Fruit fly (Drosophila melanogaster) whole organism, embryonic: ENCODE results near the gene Bdp1.

Experiments used
- Atf6 ChIP-seq: fragments of 200-800 bp; sonication (Bioruptor generic); IDR thresholded peaks from 2 replicates; pipeline ENCODE4 v1.3.6; 2022; ENCODE audit warnings: missing biosample characterization, missing genetic modification characterization
- Awh ChIP-seq: fragments of 200-800 bp; sonication (Bioruptor generic); IDR thresholded peaks from 2 replicates; pipeline ENCODE4, ENCODE4 v1.3.6; 2022; ENCODE audit warnings: missing biosample characterization, missing genetic modification characterization
- CG10366 ChIP-seq: fragments of 200-800 bp; sonication (Bioruptor generic); IDR thresholded peaks from 2 replicates; pipeline ENCODE4 v1.3.6; 2022; ENCODE audit warnings: missing biosample characterization, missing genetic modification characterization
- CG10431 ChIP-seq: fragments of 200-800 bp; sonication (Bioruptor generic); optimal IDR thresholded peaks from 3 replicates; lab custom pipeline; 2018; ENCODE audit warnings: missing biosample characterization, mild to moderate bottlenecking, missing genetic modification characterization
- CG11093 ChIP-seq: fragments of 200-800 bp; sonication (Bioruptor generic); IDR thresholded peaks from 3 replicates; pipeline ENCODE4 v1.3.6; 2022; ENCODE audit warnings: missing biosample characterization, missing genetic modification characterization
- CG11456 ChIP-seq: fragments of 200-800 bp; sonication (Bioruptor generic); IDR thresholded peaks from 3 replicates; pipeline ENCODE4 v1.3.6; 2022; ENCODE audit warnings: missing biosample characterization, missing genetic modification characterization
- CG11560 ChIP-seq: fragments of 200-800 bp; sonication (Bioruptor generic); IDR thresholded peaks from 3 replicates; pipeline ENCODE4 v1.3.6; 2022; ENCODE audit warnings: missing biosample characterization, missing genetic modification characterization
- CG12071 ChIP-seq: fragments of 200-800 bp; sonication (Bioruptor generic); optimal IDR thresholded peaks from 3 replicates; lab custom pipeline; 2018; ENCODE audit warnings: missing biosample characterization, mild to moderate bottlenecking, missing genetic modification characterization
- CG12391 ChIP-seq: fragments of 200-800 bp; sonication (Bioruptor generic); optimal IDR thresholded peaks from 3 replicates; lab custom pipeline; 2018; ENCODE audit warnings: missing biosample characterization, mild to moderate bottlenecking, missing genetic modification characterization, moderate library complexity
- CG13624 ChIP-seq: fragments of 200-800 bp; sonication (Bioruptor generic); optimal IDR thresholded peaks from 2 replicates; lab custom pipeline; 2016; ENCODE audit warnings: missing biosample characterization, missing genetic modification characterization
- CG13775 ChIP-seq: fragments of 200-800 bp; sonication (Bioruptor generic); optimal IDR thresholded peaks from 3 replicates; lab custom pipeline; 2017; ENCODE audit warnings: missing biosample characterization, mild to moderate bottlenecking, missing genetic modification characterization
- CG14014 ChIP-seq: fragments of 200-800 bp; sonication (Bioruptor generic); IDR thresholded peaks from 2 replicates; pipeline ENCODE4 v1.3.6; 2022; ENCODE audit warnings: missing biosample characterization, missing genetic modification characterization
- CG15073 ChIP-seq: fragments of 200-800 bp; sonication (Bioruptor generic); optimal IDR thresholded peaks from 2 replicates; lab custom pipeline; 2016; ENCODE audit warnings: missing biosample characterization, missing genetic modification characterization
- CG15601 ChIP-seq: fragments of 200-800 bp; sonication (Bioruptor generic); optimal IDR thresholded peaks from 3 replicates; lab custom pipeline; 2019; ENCODE audit warnings: missing biosample characterization, mild to moderate bottlenecking, missing genetic modification characterization, moderate library complexity
- CG15696 ChIP-seq: fragments of 200-800 bp; sonication (Bioruptor generic); optimal IDR thresholded peaks from 2 replicates; lab custom pipeline; 2019; ENCODE audit warnings: missing biosample characterization, mild to moderate bottlenecking, missing genetic modification characterization, moderate library complexity
- CG1602 ChIP-seq: fragments of 200-800 bp; sonication (Bioruptor generic); optimal IDR thresholded peaks from 3 replicates; lab custom pipeline; 2016; ENCODE audit warnings: missing biosample characterization, missing genetic modification characterization
- CG1603 ChIP-seq: fragments of 200-800 bp; sonication (Bioruptor generic); optimal IDR thresholded peaks from 2 replicates; lab custom pipeline; 2019; ENCODE audit warnings: missing biosample characterization, mild to moderate bottlenecking, missing genetic modification characterization, moderate library complexity
- CG17359 ChIP-seq: fragments of 200-800 bp; sonication (Bioruptor generic); optimal IDR thresholded peaks from 3 replicates; lab custom pipeline; 2018; ENCODE audit warnings: missing biosample characterization, mild to moderate bottlenecking, missing genetic modification characterization, moderate library complexity
- CG18011 ChIP-seq: fragments of 200-800 bp; sonication (Bioruptor generic); optimal IDR thresholded peaks from 2 replicates; lab custom pipeline; 2017; ENCODE audit warnings: missing biosample characterization, missing genetic modification characterization, mild to moderate bottlenecking, moderate library complexity, missing genotype
- CG3995 ChIP-seq: fragments of 200-800 bp; sonication (Bioruptor generic); optimal IDR thresholded peaks from 3 replicates; lab custom pipeline; 2016; ENCODE audit warnings: missing biosample characterization, missing genetic modification characterization
- CG4730 ChIP-seq: fragments of 200-800 bp; sonication (Bioruptor generic); IDR thresholded peaks from 2 replicates; pipeline ENCODE4 v1.3.6; 2022; ENCODE audit warnings: missing biosample characterization, missing genetic modification characterization
- CG6791 ChIP-seq: fragments of 200-800 bp; sonication (Bioruptor generic); IDR thresholded peaks from 3 replicates; pipeline ENCODE4 v1.3.6; 2022; ENCODE audit warnings: missing biosample characterization, missing genetic modification characterization; ENCODE audit not compliant: partially characterized antibody
- CG7928 ChIP-seq: fragments of 200-800 bp; sonication (Bioruptor generic); optimal IDR thresholded peaks from 2 replicates; lab custom pipeline; 2017; ENCODE audit warnings: missing biosample characterization, mild to moderate bottlenecking, missing genetic modification characterization
- CG9727 ChIP-seq: fragments of 200-800 bp; sonication (Bioruptor generic); optimal IDR thresholded peaks from 3 replicates; lab custom pipeline; 2017; ENCODE audit warnings: missing biosample characterization, mild to moderate bottlenecking, missing genetic modification characterization
- Camta ChIP-seq: fragments of 200-800 bp; sonication (Bioruptor generic); optimal IDR thresholded peaks from 2 replicates; lab custom pipeline; 2016; ENCODE audit warnings: missing biosample characterization, missing genetic modification characterization
- Chrac-16 ChIP-seq: fragments of 200-800 bp; sonication (Bioruptor generic); optimal IDR thresholded peaks from 3 replicates; lab custom pipeline; 2016; ENCODE audit warnings: missing biosample characterization, missing genetic modification characterization
- CoRest ChIP-seq: fragments of 200-800 bp; sonication (Bioruptor generic); optimal IDR thresholded peaks from 3 replicates; lab custom pipeline; 2018; ENCODE audit warnings: missing biosample characterization, mild to moderate bottlenecking, missing genetic modification characterization, moderate library complexity
- Dll ChIP-seq: fragments of 200-800 bp; sonication (Bioruptor generic); IDR thresholded peaks from 4 replicates; pipeline ENCODE4 v1.3.6; 2022; ENCODE audit warnings: missing biosample characterization, missing genetic modification characterization; ENCODE audit not compliant: partially characterized antibody
- Fer2 ChIP-seq: fragments of 200-800 bp; sonication (Bioruptor generic); optimal IDR thresholded peaks from 2 replicates; lab custom pipeline; 2018; ENCODE audit warnings: missing biosample characterization, mild to moderate bottlenecking, missing genetic modification characterization, moderate library complexity
- HLH3B ChIP-seq: fragments of 200-800 bp; sonication (Bioruptor generic); IDR thresholded peaks from 2 replicates; pipeline ENCODE4 v1.3.6; 2022; ENCODE audit warnings: missing biosample characterization, missing genetic modification characterization
- Hr3 ChIP-seq: fragments of 200-800 bp; sonication (Bioruptor generic); optimal IDR thresholded peaks from 3 replicates; lab custom pipeline; 2016; ENCODE audit warnings: missing biosample characterization, missing genetic modification characterization
- Hr39 ChIP-seq: fragments of >200 bp; optimal IDR thresholded peaks from 2 replicates; lab custom pipeline; 2017
- Hsf ChIP-seq: fragments of 200-800 bp; sonication (Bioruptor generic); optimal IDR thresholded peaks from 3 replicates; lab custom pipeline; 2016; ENCODE audit warnings: missing biosample characterization, missing genetic modification characterization
- Med ChIP-seq: fragments of 200-800 bp; sonication (Bioruptor generic); peaks from one replicate; lab custom pipeline; 2016; ENCODE audit warnings: missing biosample characterization, missing genetic modification characterization, mild to moderate bottlenecking, inconsistent platforms, moderate library complexity
- Ravus ChIP-seq: fragments of 200-800 bp; sonication (Bioruptor generic); IDR thresholded peaks from 2 replicates; pipeline ENCODE4 v1.3.6; 2022; ENCODE audit warnings: missing biosample characterization, missing genetic modification characterization
- Spps ChIP-seq: fragments of 200-800 bp; sonication (Bioruptor generic); optimal IDR thresholded peaks from 2 replicates; lab custom pipeline; 2018; ENCODE audit warnings: missing biosample characterization, mild to moderate bottlenecking, missing genetic modification characterization
- Usf ChIP-seq: fragments of 200-800 bp; sonication (Bioruptor generic); optimal IDR thresholded peaks from 2 replicates; lab custom pipeline; 2017; ENCODE audit warnings: missing genotype, missing biosample characterization, missing genetic modification characterization
- al ChIP-seq: fragments of 200-800 bp; sonication (Bioruptor generic); IDR thresholded peaks from 2 replicates; pipeline ENCODE4 v1.3.6; 2022; ENCODE audit warnings: missing biosample characterization, missing genetic modification characterization
- chif ChIP-seq, 2 experiments: fragments of 200-800 bp; sonication (Bioruptor generic); optimal IDR thresholded peaks; 3 replicates each; lab custom pipeline; 2016; ENCODE audit warnings: missing biosample characterization in 2 of 2, missing genetic modification characterization in 2 of 2
- crc ChIP-seq: fragments of 200-800 bp; sonication (Bioruptor generic); optimal IDR thresholded peaks from 2 replicates; lab custom pipeline; 2016; ENCODE audit warnings: missing biosample characterization, missing genetic modification characterization
- gsb-n ChIP-seq: fragments of 200-800 bp; sonication (Bioruptor generic); optimal IDR thresholded peaks from 3 replicates; lab custom pipeline; 2018; ENCODE audit warnings: missing biosample characterization, mild to moderate bottlenecking, missing genetic modification characterization
- kah ChIP-seq: fragments of 200-800 bp; sonication (Bioruptor generic); optimal IDR thresholded peaks from 2 replicates; lab custom pipeline; 2018; ENCODE audit warnings: missing biosample characterization, mild to moderate bottlenecking, missing genetic modification characterization
- mam ChIP-seq: fragments of 200-800 bp; sonication (Bioruptor generic); optimal IDR thresholded peaks from 3 replicates; lab custom pipeline; 2016; ENCODE audit warnings: missing biosample characterization, missing genetic modification characterization
- nerfin-1 ChIP-seq: fragments of 200-800 bp; sonication (Bioruptor generic); optimal IDR thresholded peaks from 3 replicates; lab custom pipeline; 2019; ENCODE audit warnings: missing biosample characterization, mild to moderate bottlenecking, missing genetic modification characterization, moderate library complexity
- pnt ChIP-seq: fragments of 200-800 bp; sonication (Bioruptor generic); optimal IDR thresholded peaks from 3 replicates; lab custom pipeline; 2016; ENCODE audit warnings: missing biosample characterization, missing genetic modification characterization
- row ChIP-seq: fragments of 200-800 bp; sonication (Bioruptor generic); IDR thresholded peaks from 3 replicates; pipeline ENCODE4 v1.3.6; 2022; ENCODE audit warnings: missing biosample characterization, missing genetic modification characterization
- sd ChIP-seq: fragments of 200-800 bp; sonication (Bioruptor generic); optimal IDR thresholded peaks from 3 replicates; lab custom pipeline; 2018; ENCODE audit warnings: missing biosample characterization, mild to moderate bottlenecking, missing genetic modification characterization, moderate library complexity
- sna ChIP-seq: fragments of 200-800 bp; sonication (Bioruptor generic); IDR thresholded peaks from 2 replicates; pipeline ENCODE4 v1.3.6; 2022; ENCODE audit warnings: missing biosample characterization, missing genetic modification characterization; ENCODE audit not compliant: partially characterized antibody
- ssp ChIP-seq: fragments of 200-800 bp; sonication (Bioruptor generic); IDR thresholded peaks from 2 replicates; pipeline ENCODE4 v1.3.6; 2022; ENCODE audit warnings: missing biosample characterization, missing genetic modification characterization
- vvl ChIP-seq: fragments of 200-800 bp; sonication (Bioruptor generic); IDR thresholded peaks from 2 replicates; pipeline ENCODE4 v1.3.6; 2022; ENCODE audit warnings: missing biosample characterization, missing genetic modification characterization
- wor ChIP-seq: fragments of 200-800 bp; sonication (Bioruptor generic); IDR thresholded peaks from 2 replicates; pipeline ENCODE4 v1.3.6; 2022; ENCODE audit warnings: missing biosample characterization, missing genetic modification characterization
- zfh1 ChIP-seq: fragments of 200-800 bp; sonication (Bioruptor generic); IDR thresholded peaks from 3 replicates; pipeline ENCODE4 v1.3.6; 2022; ENCODE audit warnings: missing biosample characterization, missing genetic modification characterization

Bdp1 gene

dm6 chr2L:13387255-13387654 lies 13.6 kb upstream of the Bdp1 start, which contains the start of the genes Ing5 and CG7099 (continued):
- TF ChIP-seq CG12071 (GFP tag; lab: Kevin White, UChicago) (no peak), CG15601 (tag; lab: Kevin White, UChicago) (peak; percentile 94), Hsf (peak; percentile 97), Dll (GFP tag; lab: Robert Waterston, UW) (peak; percentile 77), Fer2 (tag; lab: Kevin White, UChicago) (peak; percentile 95), nerfin-1 (tag; lab: Kevin White, UChicago) (peak; percentile 93), CG17359 (tag; lab: Kevin White, UChicago) (peak; percentile 96), Med (GFP tag; lab: Kevin White, UChicago) (peak; percentile 98), chif (GFP tag; optimal IDR thresholded peaks at IDR 0.05; lab: Kevin White, UChicago) (peak; percentile 86 to 93), CG12391 (tag; lab: Kevin White, UChicago) (peak; percentile 98), CG15696 (tag; lab: Kevin White, UChicago) (peak; percentile 97), CG10431 (GFP tag; lab: Kevin White, UChicago) (peak; percentile 95), CG1603 (tag; lab: Kevin White, UChicago) (peak; percentile 65), Camta (GFP tag; lab: Kevin White, UChicago) (peak; percentile 92), ssp (peak; percentile 91), CG11456 (GFP tag; lab: Robert Waterston, UW) (peak; percentile 97), Usf (peak; percentile 93), CG15073 (GFP tag; lab: Kevin White, UChicago) (peak; percentile 81), sna (GFP tag; lab: Robert Waterston, UW) (peak; percentile 67), CG18011 (GFP tag; lab: Kevin White, UChicago) (peak; percentile 87), vvl (peak; percentile 98), CoRest (tag; lab: Kevin White, UChicago) (peak; percentile 98), CG11560 (tag; lab: Robert Waterston, UW) (peak; percentile 87), gsb-n (peak; percentile 94), HLH3B (GFP tag; lab: Robert Waterston, UW) (peak; percentile 96), Awh (GFP tag; lab: Robert Waterston, UW) (peak; percentile 94), row (peak; percentile 99), CG13624 (peak; percentile 87), CG6791 (GFP tag; lab: Robert Waterston, UW) (peak; percentile 42; the same call in 2 of the 3 replicates), Spps (tag; lab: Kevin White, UChicago) (peak; percentile 92), crc (GFP tag; lab: Kevin White, UChicago) (peak; percentile 68), CG11093 (GFP tag; lab: Robert Waterston, UW) (peak; percentile 95), pnt (GFP tag; lab: Kevin White, UChicago) (peak; percentile 89), Hr39 (lab: Kevin White, UChicago) (no peak), Hr3 (GFP tag; lab: Kevin White, UChicago) (peak; percentile 97), Atf6 (GFP tag; lab: Robert Waterston, UW) (peak; percentile 96), mam (GFP tag; lab: Kevin White, UChicago) (peak; percentile 94), CG13775 (GFP tag; lab: Kevin White, UChicago) (peak; percentile 97), sd (tag; lab: Kevin White, UChicago) (peak; percentile 95), Ravus (GFP tag; lab: Robert Waterston, UW) (peak; percentile 92), zfh1 (peak; percentile 97), CG14014 (peak; percentile 97), CG9727 (GFP tag; lab: Kevin White, UChicago) (peak; percentile 96), CG7928 (peak; percentile 77), kah (GFP tag; lab: Kevin White, UChicago) (peak; percentile 85), CG3995 (GFP tag; lab: Kevin White, UChicago) (peak; percentile 73), wor (GFP tag; lab: Robert Waterston, UW) (peak; percentile 93), CG10366 (GFP tag; lab: Robert Waterston, UW) (peak; percentile 97), Chrac-16 (GFP tag; lab: Kevin White, UChicago) (peak; percentile 97), CG1602 (GFP tag; lab: Kevin White, UChicago) (peak; percentile 98), CG4730 (peak; percentile 97), al (peak; percentile 97)
